Fruit fly (Drosophila melanogaster) whole organism, wandering third instar larva: Measurements from ENCODE around the gene CG33648.

ENCODE experiments used
- CG9705 ChIP-seq: fragments of 200-800 bp; sonication (Bioruptor generic); optimal IDR thresholded peaks from 2 replicates; lab custom pipeline; 2018; ENCODE audit warnings: missing biosample characterization, mild to moderate bottlenecking, missing genetic modification characterization
- Hnf4 ChIP-seq: fragments of 200-800 bp; sonication (Bioruptor generic); optimal IDR thresholded peaks from 2 replicates; lab custom pipeline; 2016; ENCODE audit warnings: missing biosample characterization, mild to moderate bottlenecking, missing genetic modification characterization
- Jra ChIP-seq: sonication (Bioruptor generic); optimal IDR thresholded peaks from 2 replicates; lab custom pipeline; 2016; ENCODE audit warnings: missing biosample characterization, missing genetic modification characterization
- Sp1 ChIP-seq: fragments of 200-800 bp; sonication (Bioruptor generic); optimal IDR thresholded peaks from 3 replicates; lab custom pipeline; 2019; ENCODE audit warnings: missing biosample characterization, mild to moderate bottlenecking, missing genetic modification characterization, moderate library complexity
- br ChIP-seq: fragments of 200-800 bp; sonication (Bioruptor generic); optimal IDR thresholded peaks from 2 replicates; lab custom pipeline; 2016; ENCODE audit warnings: missing biosample characterization, missing genetic modification characterization
- lola ChIP-seq: fragments of >200 bp; optimal IDR thresholded peaks from 2 replicates; lab custom pipeline; 2017; ENCODE audit warnings: missing biosample characterization, missing genetic modification characterization
- psq ChIP-seq: fragments of 200-800 bp; sonication (Bioruptor generic); optimal IDR thresholded peaks from 3 replicates; lab custom pipeline; 2017; ENCODE audit warnings: missing biosample characterization, mild to moderate bottlenecking, missing genetic modification characterization, moderate library complexity
- sage ChIP-seq: fragments of 200-800 bp; sonication (Bioruptor generic); optimal IDR thresholded peaks from 2 replicates; lab custom pipeline; 2016; ENCODE audit warnings: missing biosample characterization, mild to moderate bottlenecking, missing genetic modification characterization

- TF ChIP-seq psq = peak; percentile 81
- TF ChIP-seq Hnf4 (GFP tag; lab: Kevin White, UChicago) = peak; percentile 83
- peak; percentile 58 for TF ChIP-seq CG9705 (GFP tag; lab: Kevin White, UChicago)
- TF ChIP-seq br (GFP tag; lab: Kevin White, UChicago) = peak; percentile 91
- TF ChIP-seq sage (GFP tag; lab: Kevin White, UChicago) = peak; percentile 78
- TF ChIP-seq lola (GFP tag; lab: Kevin White, UChicago) = no peak
- TF ChIP-seq Jra = peak; percentile 62
- TF ChIP-seq Sp1 (GFP tag; lab: Kevin White, UChicago) = peak; percentile 86
Observed at dm6 chr2L:14557743-14558142, 33.6 kb downstream of the CG33648 start.
